Fruit fly (Drosophila melanogaster) whole organism, embryonic: ENCODE measurements around the gene y.
A peak's percentile ranks its signal among the peaks of the same experiment; 100 is the strongest.

Source experiments
- Abd-B ChIP-seq: fragments of 200-800 bp; sonication (Bioruptor generic); optimal IDR thresholded peaks from 2 replicates; lab custom pipeline; 2018; ENCODE audit warnings: missing biosample characterization, mild to moderate bottlenecking, missing genetic modification characterization, moderate library complexity
- Ada2b ChIP-seq: fragments of 200-800 bp; sonication (Bioruptor generic); IDR thresholded peaks from 2 replicates; pipeline ENCODE4 v1.3.6; 2022; ENCODE audit warnings: missing biosample characterization, missing genetic modification characterization
- BEAF-32 ChIP-seq: fragments of 200-800 bp; sonication (Bioruptor generic); optimal IDR thresholded peaks from 3 replicates; lab custom pipeline; 2017; ENCODE audit warnings: missing biosample characterization, missing genetic modification characterization, mild to moderate bottlenecking, moderate library complexity, missing genetic modification reagents
- C15 ChIP-seq: fragments of 200-800 bp; sonication (Bioruptor generic); IDR thresholded peaks from 3 replicates; pipeline ENCODE4 v1.3.6; 2022; ENCODE audit warnings: missing biosample characterization, missing genetic modification characterization
- CG10147 ChIP-seq: fragments of 200-800 bp; sonication (Bioruptor generic); optimal IDR thresholded peaks from 2 replicates; lab custom pipeline; 2019; ENCODE audit warnings: missing biosample characterization, mild to moderate bottlenecking, missing genetic modification characterization, moderate library complexity
- CG10321 ChIP-seq: fragments of 200-800 bp; sonication (Bioruptor generic); IDR thresholded peaks from 2 replicates; pipeline ENCODE4 v1.3.6; 2022; ENCODE audit warnings: missing biosample characterization, missing genetic modification characterization
- CG10431 ChIP-seq: fragments of 200-800 bp; sonication (Bioruptor generic); optimal IDR thresholded peaks from 3 replicates; lab custom pipeline; 2018; ENCODE audit warnings: missing biosample characterization, mild to moderate bottlenecking, missing genetic modification characterization
- CG12155 ChIP-seq: fragments of 200-800 bp; sonication (Bioruptor generic); optimal IDR thresholded peaks from 3 replicates; lab custom pipeline; 2016; ENCODE audit warnings: missing biosample characterization, missing genetic modification characterization
- CG13424 ChIP-seq: fragments of 200-800 bp; sonication (Bioruptor generic); optimal IDR thresholded peaks from 2 replicates; lab custom pipeline; 2019; ENCODE audit warnings: missing biosample characterization, mild to moderate bottlenecking, missing genetic modification characterization, moderate library complexity
- CG14667 ChIP-seq: fragments of 200-800 bp; sonication (Bioruptor generic); IDR thresholded peaks from 2 replicates; pipeline ENCODE4 v1.3.6; 2022; ENCODE audit warnings: missing biosample characterization, missing genetic modification characterization
- CG15073 ChIP-seq: fragments of 200-800 bp; sonication (Bioruptor generic); optimal IDR thresholded peaks from 2 replicates; lab custom pipeline; 2016; ENCODE audit warnings: missing biosample characterization, missing genetic modification characterization
- CG15601 ChIP-seq: fragments of 200-800 bp; sonication (Bioruptor generic); optimal IDR thresholded peaks from 3 replicates; lab custom pipeline; 2019; ENCODE audit warnings: missing biosample characterization, mild to moderate bottlenecking, missing genetic modification characterization, moderate library complexity
- CG16779 ChIP-seq: fragments of 200-800 bp; sonication (Bioruptor generic); IDR thresholded peaks from 2 replicates; pipeline ENCODE4 v1.3.6; 2022; ENCODE audit warnings: missing biosample characterization, missing genetic modification characterization
- CG16815 ChIP-seq: fragments of 200-800 bp; sonication (Bioruptor generic); optimal IDR thresholded peaks from 3 replicates; lab custom pipeline; 2017; ENCODE audit warnings: missing biosample characterization, mild to moderate bottlenecking, missing genetic modification characterization
- CG17568 ChIP-seq: fragments of 200-800 bp; sonication (Bioruptor generic); optimal IDR thresholded peaks from 2 replicates; lab custom pipeline; 2018; ENCODE audit warnings: missing biosample characterization, mild to moderate bottlenecking, missing genetic modification characterization, moderate library complexity
- CG17612 ChIP-seq: fragments of 200-800 bp; sonication (Bioruptor generic); IDR thresholded peaks from 2 replicates; pipeline ENCODE4 v1.3.6; 2022; ENCODE audit warnings: missing biosample characterization, missing genetic modification characterization
- CG18262 ChIP-seq: fragments of 200-800 bp; optimal IDR thresholded peaks from 3 replicates; lab custom pipeline; 2019; ENCODE audit warnings: missing biosample characterization, mild to moderate bottlenecking, missing genetic modification characterization, moderate library complexity
- CG2202 ChIP-seq: fragments of 200-800 bp; sonication (Bioruptor generic); optimal IDR thresholded peaks from 2 replicates; lab custom pipeline; 2018; ENCODE audit warnings: missing biosample characterization, mild to moderate bottlenecking, missing genetic modification characterization
- CG31441 ChIP-seq: fragments of 200-800 bp; sonication (Bioruptor generic); IDR thresholded peaks from 2 replicates; pipeline ENCODE4 v1.3.6; 2022; ENCODE audit warnings: missing biosample characterization, missing genetic modification characterization
- CG3281 ChIP-seq: fragments of 200-800 bp; sonication (Bioruptor generic); optimal IDR thresholded peaks from 3 replicates; lab custom pipeline; 2017; ENCODE audit warnings: missing biosample characterization, mild to moderate bottlenecking, missing genetic modification characterization
- CG33213 ChIP-seq: fragments of 200-800 bp; sonication (Bioruptor generic); optimal IDR thresholded peaks from 3 replicates; lab custom pipeline; 2016; ENCODE audit warnings: missing biosample characterization, missing genetic modification characterization
- CG4360 ChIP-seq: fragments of 200-800 bp; sonication (Bioruptor generic); IDR thresholded peaks from 2 replicates; pipeline ENCODE4 v1.3.6; 2022; ENCODE audit warnings: missing biosample characterization, missing genetic modification characterization
- CG43689 ChIP-seq: fragments of 200-800 bp; sonication (Bioruptor generic); IDR thresholded peaks from 2 replicates; pipeline ENCODE4 v1.3.6; 2022; ENCODE audit warnings: missing biosample characterization, missing genetic modification characterization
- CG6175 ChIP-seq: fragments of 200-800 bp; sonication (Bioruptor generic); IDR thresholded peaks from 3 replicates; pipeline ENCODE4 v1.3.6; 2022; ENCODE audit warnings: missing biosample characterization, missing genetic modification characterization
- Doc3 ChIP-seq: fragments of 200-800 bp; sonication (Bioruptor generic); IDR thresholded peaks from 3 replicates; pipeline ENCODE4 v1.3.6; 2022; ENCODE audit warnings: missing biosample characterization, missing genetic modification characterization; ENCODE audit not compliant: partially characterized antibody
- E2f1 ChIP-seq: fragments of 200-800 bp; sonication (Bioruptor generic); IDR thresholded peaks from 2 replicates; pipeline ENCODE4 v1.3.6; 2022; ENCODE audit warnings: missing biosample characterization, missing genetic modification characterization
- HLH4C ChIP-seq: fragments of 200-800 bp; sonication (Bioruptor generic); IDR thresholded peaks from 3 replicates; pipeline ENCODE4 v1.3.6; 2022; ENCODE audit warnings: missing biosample characterization, missing genetic modification characterization; ENCODE audit not compliant: partially characterized antibody
- Hsf ChIP-seq: fragments of 200-800 bp; sonication (Bioruptor generic); optimal IDR thresholded peaks from 3 replicates; lab custom pipeline; 2016; ENCODE audit warnings: missing biosample characterization, missing genetic modification characterization
- Max ChIP-seq: fragments of 200-800 bp; sonication (Bioruptor generic); optimal IDR thresholded peaks from 2 replicates; lab custom pipeline; 2016; ENCODE audit warnings: missing biosample characterization, mild to moderate bottlenecking, missing genetic modification characterization
- Nf-YB ChIP-seq: fragments of 200-800 bp; sonication (Bioruptor generic); optimal IDR thresholded peaks from 3 replicates; lab custom pipeline; 2019; ENCODE audit warnings: missing biosample characterization, mild to moderate bottlenecking, missing genetic modification characterization, moderate library complexity
- Sry-β ChIP-seq: fragments of 200-800 bp; sonication (Bioruptor generic); optimal IDR thresholded peaks from 2 replicates; lab custom pipeline; 2018; ENCODE audit warnings: missing biosample characterization, mild to moderate bottlenecking, missing genetic modification characterization, moderate library complexity
- Trl ChIP-seq, 3 experiments: fragments of >200 bp in 2 of 3; fragments of 200-800 bp in 1 of 3; sonication (Bioruptor generic) in 1 of 3; optimal IDR thresholded peaks; 2 replicates in 1 of 3; 3 replicates in 2 of 3; lab custom pipeline; 2016 to 2017; ENCODE audit warnings: missing biosample characterization in 1 of 3, missing genetic modification characterization in 1 of 3
- az2 ChIP-seq: fragments of 200-800 bp; sonication (Bioruptor generic); optimal IDR thresholded peaks from 3 replicates; lab custom pipeline; 2016; ENCODE audit warnings: missing biosample characterization, missing genetic modification characterization
- cato ChIP-seq: fragments of 200-800 bp; sonication (Bioruptor generic); optimal IDR thresholded peaks from 2 replicates; lab custom pipeline; 2016; ENCODE audit warnings: missing biosample characterization, missing genetic modification characterization, borderline replicate concordance
- ci ChIP-seq: fragments of 200-800 bp; sonication (Bioruptor generic); IDR thresholded peaks from 3 replicates; pipeline ENCODE4 v1.3.6; 2022; ENCODE audit warnings: missing biosample characterization, missing genetic modification characterization
- crc ChIP-seq: fragments of 200-800 bp; sonication (Bioruptor generic); optimal IDR thresholded peaks from 2 replicates; lab custom pipeline; 2016; ENCODE audit warnings: missing biosample characterization, missing genetic modification characterization
- croc ChIP-seq: fragments of 200-800 bp; sonication (Bioruptor generic); conservative IDR thresholded peaks from 3 replicates; pipeline ENCODE4 v1.3.6; 2022; ENCODE audit warnings: missing biosample characterization, missing genetic modification characterization
- da ChIP-seq: fragments of 200-800 bp; sonication (Bioruptor generic); optimal IDR thresholded peaks from 2 replicates; lab custom pipeline; 2016; ENCODE audit warnings: missing biosample characterization, missing genetic modification characterization
- eve ChIP-seq, 2 experiments: fragments of >200 bp; optimal IDR thresholded peaks; 2 replicates each; lab custom pipeline; 2017; ENCODE audit warnings: missing biosample characterization in 2 of 2, missing genetic modification characterization in 2 of 2
- grau ChIP-seq: fragments of 200-800 bp; optimal IDR thresholded peaks from 3 replicates; lab custom pipeline; 2019; ENCODE audit warnings: missing biosample characterization, mild to moderate bottlenecking, missing genetic modification characterization, moderate library complexity
- hkb ChIP-seq, 2 experiments: fragments of 200-800 bp in 1 of 2; fragments of >200 bp in 1 of 2; sonication (Bioruptor generic) in 1 of 2; IDR thresholded peaks in 1 of 2; optimal IDR thresholded peaks in 1 of 2; 2 replicates each; pipeline versions ENCODE4 v1.3.6 to Lab custom; 2017 to 2022; ENCODE audit warnings: missing biosample characterization in 1 of 2, missing genetic modification characterization in 1 of 2
- onecut ChIP-seq: fragments of 200-800 bp; sonication (Bioruptor generic); IDR thresholded peaks from 2 replicates; pipeline ENCODE4 v1.3.6; 2022; ENCODE audit warnings: missing biosample characterization, missing genetic modification characterization
- otp ChIP-seq: fragments of 200-800 bp; sonication (Bioruptor generic); IDR thresholded peaks from 3 replicates; pipeline ENCODE4, ENCODE4 v1.3.6; 2022; ENCODE audit warnings: missing biosample characterization, missing genetic modification characterization
- pho ChIP-seq: fragments of 200-800 bp; sonication (Bioruptor generic); optimal IDR thresholded peaks from 2 replicates; lab custom pipeline; 2016; ENCODE audit warnings: missing biosample characterization, missing genetic modification characterization
- phol ChIP-seq: fragments of 200-800 bp; sonication (Bioruptor generic); optimal IDR thresholded peaks from 3 replicates; lab custom pipeline; 2018; ENCODE audit warnings: missing biosample characterization, mild to moderate bottlenecking, missing genetic modification characterization, moderate library complexity
- ranshi ChIP-seq: fragments of 200-800 bp; sonication (Bioruptor generic); IDR thresholded peaks from 2 replicates; pipeline ENCODE4 v1.3.6; 2022; ENCODE audit warnings: missing biosample characterization, missing genetic modification characterization
- tna ChIP-seq: fragments of 200-800 bp; sonication (Bioruptor generic); IDR thresholded peaks from 2 replicates; pipeline ENCODE4 v1.3.6; 2022; ENCODE audit warnings: missing biosample characterization, missing genetic modification characterization; ENCODE audit not compliant: partially characterized antibody
- twi ChIP-seq: fragments of 200-800 bp; optimal IDR thresholded peaks from 2 replicates; lab custom pipeline; 2019; ENCODE audit warnings: missing biosample characterization, mild to moderate bottlenecking, missing genetic modification characterization, moderate library complexity
- tx ChIP-seq: fragments of 200-800 bp; sonication (Bioruptor generic); optimal IDR thresholded peaks from 2 replicates; lab custom pipeline; 2016; ENCODE audit warnings: missing biosample characterization, missing genetic modification characterization
- z ChIP-seq: fragments of 200-800 bp; sonication (Bioruptor generic); IDR thresholded peaks from 3 replicates; pipeline ENCODE4 v1.3.6; 2022; ENCODE audit warnings: missing biosample characterization, missing genetic modification characterization
- zf30C ChIP-seq: fragments of 200-800 bp; sonication (Bioruptor generic); optimal IDR thresholded peaks from 3 replicates; lab custom pipeline; 2018; ENCODE audit warnings: missing biosample characterization, mild to moderate bottlenecking, missing genetic modification characterization

y gene

DNA sequence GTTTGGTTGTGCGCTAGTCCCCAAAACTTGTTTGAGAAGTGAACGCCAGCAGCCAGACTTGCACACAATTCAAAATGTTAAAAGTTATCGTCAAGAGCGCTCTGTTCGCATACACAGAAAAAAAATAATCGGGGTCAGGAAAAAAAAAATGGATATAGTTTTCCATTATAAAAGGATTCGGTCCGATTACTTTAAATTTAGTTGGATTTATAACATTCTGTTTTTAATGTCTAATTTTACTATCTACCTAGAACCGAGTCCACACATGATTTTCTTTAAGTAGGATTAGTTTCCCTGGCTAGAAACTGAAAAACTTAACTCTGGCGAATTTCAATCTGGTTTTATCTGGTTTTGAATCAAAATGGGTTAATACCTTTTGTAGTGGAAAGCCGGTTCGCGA, 11.1 kb upstream of the y start (continued):
- TF ChIP-seq hkb (optimal IDR thresholded peaks at IDR 0.05; lab: Kevin White, UChicago) (no peak), hkb (GFP tag; IDR thresholded peaks at IDR 0.05; lab: Robert Waterston, UW) (peak; percentile 43; the same call in 1 of the 2 replicates), CG10431 (GFP tag; lab: Kevin White, UChicago) (no peak), CG43689 (GFP tag; lab: Robert Waterston, UW) (no peak), Max (no peak), CG33213 (GFP tag; lab: Kevin White, UChicago) (no peak), Ada2b (GFP tag; lab: Robert Waterston, UW) (0 out of 2 replicates have a peak, but pooled peaks have one; percentile 13), zf30C (GFP tag; lab: Kevin White, UChicago) (no peak), Hsf (peak; percentile 1), crc (GFP tag; lab: Kevin White, UChicago) (no peak), grau (tag; lab: Kevin White, UChicago) (peak; percentile 20), CG3281 (GFP tag; lab: Kevin White, UChicago) (peak; percentile 34), eve (GFP tag; optimal IDR thresholded peaks at IDR 0.05; lab: Kevin White, UChicago) (no peak), otp (no peak), CG15601 (tag; lab: Kevin White, UChicago) (no peak), BEAF-32 (GFP tag; lab: Kevin White, UChicago) (no peak), CG14667 (GFP tag; lab: Robert Waterston, UW) (no peak), Abd-B (GFP tag; lab: Kevin White, UChicago) (no peak), tna (GFP tag; lab: Robert Waterston, UW) (no peak), phol (tag; lab: Kevin White, UChicago) (peak; percentile 20), z (GFP tag; lab: Robert Waterston, UW) (no peak), tx (no peak), az2 (GFP tag; lab: Kevin White, UChicago) (no peak), CG17568 (GFP tag; lab: Kevin White, UChicago) (no peak), CG10147 (GFP tag; lab: Kevin White, UChicago) (no peak), C15 (GFP tag; lab: Robert Waterston, UW) (no peak), Trl (optimal IDR thresholded peaks at IDR 0.05; lab: Kevin White, UChicago) (no peak), Trl (GFP tag; optimal IDR thresholded peaks at IDR 0.05; lab: Kevin White, UChicago) (no peak), E2f1 (GFP tag; lab: Robert Waterston, UW) (no peak), CG6175 (GFP tag; lab: Robert Waterston, UW) (no peak), CG16779 (no peak), da (GFP tag; lab: Kevin White, UChicago) (no peak), ci (GFP tag; lab: Robert Waterston, UW) (no peak), Nf-YB (GFP tag; lab: Kevin White, UChicago) (no peak), twi (tag; lab: Kevin White, UChicago) (no peak), CG10321 (no peak), Sry-β (GFP tag; lab: Kevin White, UChicago) (no peak), CG13424 (peak; percentile 41), CG4360 (GFP tag; lab: Robert Waterston, UW) (no peak), cato (GFP tag; lab: Kevin White, UChicago) (no peak), pho (GFP tag; lab: Kevin White, UChicago) (no peak), CG15073 (no peak), onecut (GFP tag; lab: Robert Waterston, UW) (no peak), Doc3 (GFP tag; lab: Robert Waterston, UW) (no peak), CG12155 (GFP tag; lab: Kevin White, UChicago) (no peak), CG18262 (tag; lab: Kevin White, UChicago) (peak; percentile 25), ranshi (GFP tag; lab: Robert Waterston, UW) (no peak), CG2202 (tag; lab: Kevin White, UChicago) (no peak), CG17612 (GFP tag; lab: Robert Waterston, UW) (no peak), CG16815 (GFP tag; lab: Kevin White, UChicago) (no peak), HLH4C (GFP tag; lab: Robert Waterston, UW) (no peak), croc (GFP tag; lab: Robert Waterston, UW) (no peak), CG31441 (GFP tag; lab: Robert Waterston, UW) (peak; percentile 38; the same call in 1 of the 2 replicates)
